Fruit fly (Drosophila melanogaster): ENCODE measurements around the gene Peritrophin-15b.

Peritrophin-15b gene

dm6 chr2L:8424090-8424470 is 29.3 kb upstream of the Peritrophin-15b start:
- TF ChIP-seq Sox102F (GFP tag; optimal IDR thresholded peaks at IDR 0.05): no peak
- no peak for TF ChIP-seq CG16779 (tag; optimal IDR thresholded peaks at IDR 0.05)
- no peak for TF ChIP-seq CG8119 (GFP tag; IDR thresholded peaks at IDR 0.05)
- TF ChIP-seq ss (GFP tag; optimal IDR thresholded peaks at IDR 0.05): peak in 1 of 2 experiments; percentile 40
- TF ChIP-seq Gug (GFP tag; IDR thresholded peaks at IDR 0.05): no peak
- TF ChIP-seq CG6792 (GFP tag; optimal IDR thresholded peaks at IDR 0.05): no peak
- peak; percentile 80 for TF ChIP-seq Sox14 (GFP tag; optimal IDR thresholded peaks at IDR 0.05)
- TF ChIP-seq svp (GFP tag): peak; percentile 81
- TF ChIP-seq spab (GFP tag; optimal IDR thresholded peaks at IDR 0.05): no peak
- TF ChIP-seq CG6163 (GFP tag; IDR thresholded peaks at IDR 0.05): peak; percentile 37; the same call in 1 of the 3 replicates
- no peak for TF ChIP-seq Hr4 (GFP tag; optimal IDR thresholded peaks at IDR 0.05)
- no peak for TF ChIP-seq CG34406 (GFP tag; optimal IDR thresholded peaks at IDR 0.05)
- no peak for TF ChIP-seq esn (GFP tag; optimal IDR thresholded peaks at IDR 0.05)
- no peak for TF ChIP-seq CG10669 (GFP tag; optimal IDR thresholded peaks at IDR 0.05)
- TF ChIP-seq dsx (GFP tag; optimal IDR thresholded peaks at IDR 0.05; ENCODE audit: poor library complexity, severe bottlenecking): no peak
- no peak for TF ChIP-seq CG1621 (tag; optimal IDR thresholded peaks at IDR 0.05)
- TF ChIP-seq acj6 (GFP tag; optimal IDR thresholded peaks at IDR 0.05): no peak
- TF ChIP-seq vri (GFP tag; optimal IDR thresholded peaks at IDR 0.05): peak; percentile 6
- no peak for TF ChIP-seq Eip78C (GFP tag)

DNA sequence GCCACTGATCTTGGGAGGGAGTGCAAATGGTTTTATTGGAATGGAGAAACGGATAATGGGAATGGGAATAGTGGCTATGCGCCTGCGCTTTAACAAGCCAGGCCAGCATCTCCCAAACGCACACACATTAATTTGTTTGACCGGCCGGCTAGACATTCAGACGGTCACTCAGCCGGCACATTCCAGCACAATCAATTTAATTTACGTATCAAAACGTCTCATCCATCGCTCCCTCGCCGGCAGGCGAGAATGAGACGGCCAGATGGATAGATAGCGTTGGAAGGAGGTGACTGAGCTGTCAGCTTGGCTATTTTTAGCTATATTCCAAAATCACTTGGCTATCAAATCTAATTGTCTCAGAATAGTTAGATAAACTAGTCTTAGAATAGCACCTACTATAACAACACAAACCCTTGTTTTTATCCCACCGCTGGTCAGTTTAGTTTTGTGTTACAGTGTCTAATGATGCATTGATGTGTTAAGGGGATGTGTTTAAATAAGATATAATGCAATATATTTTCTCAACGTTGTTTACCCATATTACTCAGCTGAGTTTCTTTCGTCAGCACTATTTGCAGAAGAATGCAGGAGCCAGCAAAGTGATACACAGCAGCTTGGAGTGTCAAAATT is 28.8 kb upstream of the Peritrophin-15b start:
- TF ChIP-seq Ets21C (GFP tag; optimal IDR thresholded peaks at IDR 0.05) (no peak), fd59A (GFP tag; optimal IDR thresholded peaks at IDR 0.05) (no peak), ss (GFP tag; optimal IDR thresholded peaks at IDR 0.05) (peak in 1 of 2 experiments; percentile 33), CG9139 (GFP tag; optimal IDR thresholded peaks at IDR 0.05) (no peak), CG7368 (GFP tag; optimal IDR thresholded peaks at IDR 0.05) (no peak), vri (GFP tag; optimal IDR thresholded peaks at IDR 0.05) (no peak), Eip75B (GFP tag; optimal IDR thresholded peaks at IDR 0.05) (no peak), CG1621 (tag; optimal IDR thresholded peaks at IDR 0.05) (no peak), CG32006 (GFP tag; optimal IDR thresholded peaks at IDR 0.05) (no peak), Eip78C (GFP tag) (peak; percentile 54), achi (GFP tag; optimal IDR thresholded peaks at IDR 0.05) (no peak), topi (GFP tag; optimal IDR thresholded peaks at IDR 0.05) (no peak), CG6163 (GFP tag; IDR thresholded peaks at IDR 0.05) (no peak), pdm3 (GFP tag; optimal IDR thresholded peaks at IDR 0.05) (no peak), acj6 (GFP tag; optimal IDR thresholded peaks at IDR 0.05) (peak; percentile 6), net (GFP tag; optimal IDR thresholded peaks at IDR 0.05) (no peak), CG31627 (GFP tag; optimal IDR thresholded peaks at IDR 0.05) (no peak), CG3032 (tag; optimal IDR thresholded peaks at IDR 0.05) (no peak), CG6792 (GFP tag; optimal IDR thresholded peaks at IDR 0.05) (no peak), CG10631 (GFP tag; optimal IDR thresholded peaks at IDR 0.05) (peak; percentile 24), Smox (GFP tag; optimal IDR thresholded peaks at IDR 0.05) (no peak), CG16779 (tag; optimal IDR thresholded peaks at IDR 0.05) (no peak), Eip93F (GFP tag; optimal IDR thresholded peaks at IDR 0.05) (no peak), eg (GFP tag; IDR thresholded peaks at IDR 0.05) (no peak), cyc (GFP tag; optimal IDR thresholded peaks at IDR 0.05) (no peak), fkh (GFP tag; optimal IDR thresholded peaks at IDR 0.05) (peak; percentile 23), fd85E (GFP tag; optimal IDR thresholded peaks at IDR 0.05) (no peak), CG11294 (GFP tag; IDR thresholded peaks at IDR 0.05) (no peak), CG6808 (GFP tag; optimal IDR thresholded peaks at IDR 0.05) (peak; percentile 58), Sox14 (GFP tag; optimal IDR thresholded peaks at IDR 0.05) (no peak), Gug (GFP tag; IDR thresholded peaks at IDR 0.05) (no peak), CG10669 (GFP tag; optimal IDR thresholded peaks at IDR 0.05) (peak; percentile 36), CG15336 (GFP tag; IDR thresholded peaks at IDR 0.05) (no peak), Met (GFP tag; optimal IDR thresholded peaks at IDR 0.05) (peak; percentile 40), Sox102F (GFP tag; optimal IDR thresholded peaks at IDR 0.05) (peak; percentile 57), salr (GFP tag; optimal IDR thresholded peaks at IDR 0.05) (no peak), dac (GFP tag; optimal IDR thresholded peaks at IDR 0.05) (no peak), Ets96B (tag; optimal IDR thresholded peaks at IDR 0.05) (peak; percentile 20), lz (GFP tag; optimal IDR thresholded peaks at IDR 0.05) (no peak), Blimp-1 (GFP tag; optimal IDR thresholded peaks at IDR 0.05) (no peak), Hr38 (GFP tag; optimal IDR thresholded peaks at IDR 0.05) (no peak)

All from whole organism, prepupa.